Fruit fly (Drosophila melanogaster) whole organism, embryonic: ENCODE results near the gene Cchl.

Experiments used
- Adf1 ChIP-seq: fragments of 200-800 bp; sonication (Bioruptor generic); IDR thresholded peaks from 2 replicates; pipeline ENCODE4 v1.3.6; 2022; ENCODE audit warnings: missing biosample characterization, missing genetic modification characterization
- Awh ChIP-seq: fragments of 200-800 bp; sonication (Bioruptor generic); IDR thresholded peaks from 2 replicates; pipeline ENCODE4, ENCODE4 v1.3.6; 2022; ENCODE audit warnings: missing biosample characterization, missing genetic modification characterization
- BEAF-32 ChIP-seq: fragments of 200-800 bp; sonication (Bioruptor generic); optimal IDR thresholded peaks from 3 replicates; lab custom pipeline; 2017; ENCODE audit warnings: missing biosample characterization, missing genetic modification characterization, mild to moderate bottlenecking, moderate library complexity, missing genetic modification reagents
- Bdp1 ChIP-seq: fragments of 200-800 bp; sonication (Bioruptor generic); optimal IDR thresholded peaks from 3 replicates; lab custom pipeline; 2016; ENCODE audit warnings: missing biosample characterization, missing genetic modification characterization
- C15 ChIP-seq: fragments of 200-800 bp; sonication (Bioruptor generic); IDR thresholded peaks from 3 replicates; pipeline ENCODE4 v1.3.6; 2022; ENCODE audit warnings: missing biosample characterization, missing genetic modification characterization
- CG10979 ChIP-seq: fragments of 200-800 bp; sonication (Bioruptor generic); optimal IDR thresholded peaks from 2 replicates; lab custom pipeline; 2018; ENCODE audit warnings: missing biosample characterization, mild to moderate bottlenecking, missing genetic modification characterization, moderate library complexity
- CG11085 ChIP-seq: fragments of 200-800 bp; sonication (Bioruptor generic); IDR thresholded peaks from 2 replicates; pipeline ENCODE4 v1.3.6; 2022; ENCODE audit warnings: missing biosample characterization, missing genetic modification characterization
- CG12769 ChIP-seq: fragments of 200-800 bp; sonication (Bioruptor generic); optimal IDR thresholded peaks from 2 replicates; lab custom pipeline; 2019; ENCODE audit warnings: missing biosample characterization, mild to moderate bottlenecking, missing genetic modification characterization, moderate library complexity
- CG1832 ChIP-seq: fragments of 200-800 bp; sonication (Bioruptor generic); optimal IDR thresholded peaks from 2 replicates; lab custom pipeline; 2017; ENCODE audit warnings: missing biosample characterization, mild to moderate bottlenecking, missing genetic modification characterization, inconsistent platforms
- CG2129 ChIP-seq: fragments of 200-800 bp; sonication (Bioruptor generic); IDR thresholded peaks from 2 replicates; pipeline ENCODE4 v1.3.6; 2022; ENCODE audit warnings: missing biosample characterization, missing genetic modification characterization; ENCODE audit not compliant: partially characterized antibody
- CG2199 ChIP-seq: fragments of 200-800 bp; sonication (Bioruptor generic); IDR thresholded peaks from 3 replicates; pipeline ENCODE4 v1.3.6; 2022; ENCODE audit warnings: missing biosample characterization, missing genetic modification characterization
- CG31441 ChIP-seq: fragments of 200-800 bp; sonication (Bioruptor generic); IDR thresholded peaks from 2 replicates; pipeline ENCODE4 v1.3.6; 2022; ENCODE audit warnings: missing biosample characterization, missing genetic modification characterization
- CG3163 ChIP-seq: fragments of 200-800 bp; sonication (Bioruptor generic); optimal IDR thresholded peaks from 3 replicates; lab custom pipeline; 2016; ENCODE audit warnings: missing biosample characterization, missing genetic modification characterization
- CG32532 ChIP-seq: fragments of 200-800 bp; sonication (Bioruptor generic); IDR thresholded peaks from 2 replicates; pipeline ENCODE4 v1.3.6; 2022; ENCODE audit warnings: missing biosample characterization, missing genetic modification characterization
- CG34422 ChIP-seq: fragments of 200-800 bp; sonication (Bioruptor generic); IDR thresholded peaks from 3 replicates; pipeline ENCODE4 v1.3.6; 2022; ENCODE audit warnings: missing biosample characterization, missing genetic modification characterization
- CG4360 ChIP-seq: fragments of 200-800 bp; sonication (Bioruptor generic); IDR thresholded peaks from 2 replicates; pipeline ENCODE4 v1.3.6; 2022; ENCODE audit warnings: missing biosample characterization, missing genetic modification characterization
- CG8924 ChIP-seq: fragments of 200-800 bp; optimal IDR thresholded peaks from 3 replicates; lab custom pipeline; 2019; ENCODE audit warnings: missing biosample characterization, mild to moderate bottlenecking, missing genetic modification characterization, moderate library complexity
- CrebB ChIP-seq: fragments of 200-800 bp; sonication (Bioruptor generic); optimal IDR thresholded peaks from 3 replicates; lab custom pipeline; 2018; ENCODE audit warnings: missing biosample characterization, mild to moderate bottlenecking, missing genetic modification characterization
- D19B ChIP-seq: fragments of 200-800 bp; sonication (Bioruptor generic); optimal IDR thresholded peaks from 2 replicates; lab custom pipeline; 2017; ENCODE audit warnings: missing biosample characterization, mild to moderate bottlenecking, missing genetic modification characterization
- Deaf1 ChIP-seq: fragments of 200-800 bp; optimal IDR thresholded peaks from 3 replicates; lab custom pipeline; 2019; ENCODE audit warnings: missing biosample characterization, mild to moderate bottlenecking, missing genetic modification characterization, moderate library complexity
- HLH4C ChIP-seq: fragments of 200-800 bp; sonication (Bioruptor generic); IDR thresholded peaks from 3 replicates; pipeline ENCODE4 v1.3.6; 2022; ENCODE audit warnings: missing biosample characterization, missing genetic modification characterization; ENCODE audit not compliant: partially characterized antibody
- Hsf ChIP-seq: fragments of 200-800 bp; sonication (Bioruptor generic); optimal IDR thresholded peaks from 3 replicates; lab custom pipeline; 2016; ENCODE audit warnings: missing biosample characterization, missing genetic modification characterization
- Jarid2 ChIP-seq: fragments of 200-800 bp; sonication (Bioruptor generic); optimal IDR thresholded peaks from 3 replicates; lab custom pipeline; 2017; ENCODE audit warnings: mild to moderate bottlenecking, missing biosample characterization, missing genetic modification reagents, missing genetic modification characterization
- Kr ChIP-seq: fragments of 200-800 bp; sonication (Bioruptor generic); optimal IDR thresholded peaks from 2 replicates; lab custom pipeline; 2017; ENCODE audit warnings: missing biosample characterization, mild to moderate bottlenecking, missing genetic modification characterization
- Med ChIP-seq: fragments of 200-800 bp; sonication (Bioruptor generic); peaks from one replicate; lab custom pipeline; 2016; ENCODE audit warnings: missing biosample characterization, missing genetic modification characterization, mild to moderate bottlenecking, inconsistent platforms, moderate library complexity
- Myb ChIP-seq: fragments of 200-800 bp; sonication (Bioruptor generic); optimal IDR thresholded peaks from 2 replicates; lab custom pipeline; 2016; ENCODE audit warnings: missing biosample characterization, missing genetic modification characterization
- Spps ChIP-seq: fragments of 200-800 bp; sonication (Bioruptor generic); optimal IDR thresholded peaks from 2 replicates; lab custom pipeline; 2018; ENCODE audit warnings: missing biosample characterization, mild to moderate bottlenecking, missing genetic modification characterization
- Trl ChIP-seq, 3 experiments: fragments of >200 bp in 2 of 3; fragments of 200-800 bp in 1 of 3; sonication (Bioruptor generic) in 1 of 3; optimal IDR thresholded peaks; 2 replicates in 1 of 3; 3 replicates in 2 of 3; lab custom pipeline; 2016 to 2017; ENCODE audit warnings: missing biosample characterization in 1 of 3, missing genetic modification characterization in 1 of 3
- ab ChIP-seq: fragments of 200-800 bp; sonication (Bioruptor generic); optimal IDR thresholded peaks from 2 replicates; lab custom pipeline; 2016; ENCODE audit warnings: missing biosample characterization, missing genetic modification characterization
- bsh ChIP-seq, 2 experiments: fragments of 200-800 bp; sonication (Bioruptor generic); optimal IDR thresholded peaks; 2 replicates each; lab custom pipeline; 2017 to 2018; ENCODE audit warnings: mild to moderate bottlenecking in 2 of 2, missing biosample characterization in 2 of 2, missing genetic modification characterization in 2 of 2, moderate library complexity in 1 of 2
- cad ChIP-seq: fragments of >200 bp; optimal IDR thresholded peaks from 2 replicates; lab custom pipeline; 2017; ENCODE audit warnings: missing biosample characterization, missing genetic modification characterization
- cg ChIP-seq: fragments of 200-800 bp; sonication (Bioruptor generic); optimal IDR thresholded peaks from 3 replicates; lab custom pipeline; 2019; ENCODE audit warnings: missing biosample characterization, mild to moderate bottlenecking, missing genetic modification characterization, moderate library complexity
- ci ChIP-seq: fragments of 200-800 bp; sonication (Bioruptor generic); IDR thresholded peaks from 3 replicates; pipeline ENCODE4 v1.3.6; 2022; ENCODE audit warnings: missing biosample characterization, missing genetic modification characterization
- corto ChIP-seq: fragments of 200-800 bp; sonication (Bioruptor generic); optimal IDR thresholded peaks from 2 replicates; lab custom pipeline; 2016; ENCODE audit warnings: missing biosample characterization, mild to moderate bottlenecking, missing genetic modification characterization, moderate library complexity
- crc ChIP-seq: fragments of 200-800 bp; sonication (Bioruptor generic); optimal IDR thresholded peaks from 2 replicates; lab custom pipeline; 2016; ENCODE audit warnings: missing biosample characterization, missing genetic modification characterization
- her ChIP-seq: fragments of 200-800 bp; sonication (Bioruptor generic); optimal IDR thresholded peaks from 2 replicates; lab custom pipeline; 2016; ENCODE audit warnings: missing biosample characterization, missing genetic modification characterization
- lbe ChIP-seq: fragments of 200-800 bp; sonication (Bioruptor generic); optimal IDR thresholded peaks from 2 replicates; lab custom pipeline; 2016; ENCODE audit warnings: missing biosample characterization, mild to moderate bottlenecking, missing genetic modification characterization
- lilli ChIP-seq: fragments of 200-800 bp; sonication (Bioruptor generic); optimal IDR thresholded peaks from 3 replicates; lab custom pipeline; 2016; ENCODE audit warnings: missing biosample characterization, missing genetic modification characterization
- nmo ChIP-seq: fragments of 200-800 bp; sonication (Bioruptor generic); optimal IDR thresholded peaks from 2 replicates; lab custom pipeline; 2018; ENCODE audit warnings: missing biosample characterization, mild to moderate bottlenecking, missing genetic modification characterization, moderate library complexity
- pan ChIP-seq, 4 experiments: fragments of >200 bp in 3 of 4; fragments of 200-800 bp in 1 of 4; sonication (Bioruptor generic) in 1 of 4; optimal IDR thresholded peaks in 3 of 4; IDR thresholded peaks in 1 of 4; 2 replicates each; pipeline versions ENCODE4 v1.3.6 to Lab custom; 2017 to 2022; ENCODE audit warnings: missing biosample characterization in 2 of 4, missing genetic modification characterization in 2 of 4, mixed read lengths in 1 of 4
- pzg ChIP-seq: fragments of 200-800 bp; sonication (Bioruptor generic); optimal IDR thresholded peaks from 3 replicates; lab custom pipeline; 2018; ENCODE audit warnings: missing biosample characterization, mild to moderate bottlenecking, missing genetic modification characterization, moderate library complexity
- sd ChIP-seq: fragments of 200-800 bp; sonication (Bioruptor generic); optimal IDR thresholded peaks from 3 replicates; lab custom pipeline; 2018; ENCODE audit warnings: missing biosample characterization, mild to moderate bottlenecking, missing genetic modification characterization, moderate library complexity
- sens ChIP-seq: fragments of 200-800 bp; sonication (Bioruptor generic); peaks from one replicate; lab custom pipeline; 2016; ENCODE audit warnings: missing biosample characterization, missing genetic modification characterization
- vvl ChIP-seq: fragments of 200-800 bp; sonication (Bioruptor generic); IDR thresholded peaks from 2 replicates; pipeline ENCODE4 v1.3.6; 2022; ENCODE audit warnings: missing biosample characterization, missing genetic modification characterization
- yki ChIP-seq: fragments of >200 bp; optimal IDR thresholded peaks from 3 replicates; lab custom pipeline; 2018
- zen2 ChIP-seq: fragments of 200-800 bp; sonication (Bioruptor generic); IDR thresholded peaks from 3 replicates; pipeline ENCODE4 v1.3.6; 2022; ENCODE audit warnings: missing biosample characterization, missing genetic modification characterization; ENCODE audit not compliant: partially characterized antibody

Gene Cchl

dm6 chr3R:22042982-22043381, 15.7 kb upstream of the Cchl start (continued):
- TF ChIP-seq C15 (GFP tag; lab: Robert Waterston, UW) = no peak

- peak; percentile 95 for TF ChIP-seq sd (tag; lab: Kevin White, UChicago)
- peak; percentile 2 for TF ChIP-seq Deaf1 (tag; lab: Kevin White, UChicago)
- peak; percentile 24 for TF ChIP-seq CG3163
- peak; percentile 73 for TF ChIP-seq cg (GFP tag; lab: Kevin White, UChicago)
- no peak for TF ChIP-seq CG1832 (GFP tag; lab: Kevin White, UChicago)
- TF ChIP-seq Bdp1 (GFP tag; lab: Kevin White, UChicago) = no peak
- TF ChIP-seq lbe (GFP tag; lab: Kevin White, UChicago) = peak; percentile 27
- TF ChIP-seq yki (lab: Kevin White, UChicago) = peak; percentile 71
- 0 out of 2 replicates have a peak, but pooled peaks have one; percentile 6 for TF ChIP-seq CG31441 (GFP tag; lab: Robert Waterston, UW)
- TF ChIP-seq CG8924 (tag; lab: Kevin White, UChicago) = peak; percentile 12
- TF ChIP-seq Jarid2 = peak; percentile 77
- peak; percentile 44 for TF ChIP-seq cad (GFP tag; lab: Kevin White, UChicago)
- no peak for TF ChIP-seq CG2129
- no peak for TF ChIP-seq CG10979 (tag; lab: Kevin White, UChicago)
- TF ChIP-seq nmo = no peak
- peak; percentile 23; the same call in 1 of the 3 replicates for TF ChIP-seq zen2
- TF ChIP-seq sens (GFP tag; lab: Kevin White, UChicago) = peak; percentile 40
- peak; percentile 72 for TF ChIP-seq CG4360 (GFP tag; lab: Robert Waterston, UW)
- no peak for TF ChIP-seq Spps (tag; lab: Kevin White, UChicago)
- peak; percentile 78 to 92 for TF ChIP-seq Trl (optimal IDR thresholded peaks at IDR 0.05; lab: Kevin White, UChicago)
- TF ChIP-seq Trl (GFP tag; optimal IDR thresholded peaks at IDR 0.05; lab: Kevin White, UChicago) = no peak
- TF ChIP-seq bsh (GFP tag; optimal IDR thresholded peaks at IDR 0.05; lab: Kevin White, UChicago) = no peak
- no peak for TF ChIP-seq CG11085
- peak; percentile 31 for TF ChIP-seq corto
- peak; percentile 11; the same call in 1 of the 3 replicates for TF ChIP-seq CG2199 (GFP tag; lab: Robert Waterston, UW)
- peak; percentile 27; the same call in 1 of the 2 replicates for TF ChIP-seq vvl (GFP tag; lab: Robert Waterston, UW)
- TF ChIP-seq Med (GFP tag; lab: Kevin White, UChicago) = peak; percentile 20
- peak; percentile 1; the same call in 1 of the 3 replicates for TF ChIP-seq HLH4C (GFP tag; lab: Robert Waterston, UW)
Measured at dm6 chr3R:22042283-22042875, 15.1 kb upstream of the Cchl start.

DNA sequence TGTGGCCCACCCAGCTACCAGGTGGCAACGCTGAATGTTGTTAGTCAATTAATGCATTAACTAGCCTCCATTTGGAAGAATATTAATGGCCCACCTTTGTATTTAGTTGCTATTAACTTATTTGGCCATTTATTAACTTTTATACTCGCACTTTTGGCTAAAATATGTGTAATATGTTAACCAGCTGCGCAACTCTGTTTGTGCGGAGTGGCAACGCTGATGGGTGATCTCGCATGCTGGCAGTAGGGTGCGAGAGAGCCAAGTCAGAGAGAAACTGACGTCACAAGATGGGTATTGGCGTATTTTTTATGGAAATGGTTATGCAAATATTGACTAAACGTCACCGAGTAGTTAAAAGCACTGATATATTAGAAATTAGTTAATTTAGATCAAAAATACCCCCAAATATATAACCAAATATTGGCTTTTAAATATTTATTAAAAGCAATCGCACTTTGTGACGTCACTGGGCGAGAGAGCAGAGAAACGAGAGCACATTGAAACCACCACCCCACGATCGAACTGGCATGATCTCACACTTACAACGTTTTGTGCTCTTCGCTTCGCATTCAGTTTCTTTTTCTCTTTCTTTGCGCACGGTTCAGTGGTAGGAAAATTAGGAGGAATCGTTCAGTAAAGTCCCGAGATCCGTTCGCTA, 14.5 kb upstream of the Cchl start, which contains the start of gene how:
TSS of gene how (plus strand) at position 567 of the 658 bp plus-strand sequence.
- TF ChIP-seq pan (optimal IDR thresholded peaks at IDR 0.05; lab: Kevin White, UChicago) (no peak), pan (GFP tag; optimal IDR thresholded peaks at IDR 0.05 in 1 of 2, IDR thresholded peaks at IDR 0.05 in 1 of 2) (no peak), CrebB (tag; lab: Kevin White, UChicago) (no peak), CG3163 (peak; percentile 91), Myb (GFP tag; lab: Kevin White, UChicago) (peak; percentile 74), ci (GFP tag; lab: Robert Waterston, UW) (no peak), D19B (GFP tag; lab: Kevin White, UChicago) (no peak), lilli (GFP tag; lab: Kevin White, UChicago) (peak; percentile 45), Jarid2 (peak; percentile 93), CG34422 (GFP tag; lab: Robert Waterston, UW) (no peak), Adf1 (GFP tag; lab: Robert Waterston, UW) (no peak), HLH4C (GFP tag; lab: Robert Waterston, UW) (peak; percentile 19; the same call in 1 of the 3 replicates), CG32532 (GFP tag; lab: Robert Waterston, UW) (0 out of 2 replicates have a peak, but pooled peaks have one; percentile 5), ab (GFP tag; lab: Kevin White, UChicago) (no peak), BEAF-32 (peak; percentile 40), Kr (GFP tag; lab: Kevin White, UChicago) (no peak), crc (GFP tag; lab: Kevin White, UChicago) (no peak), Hsf (GFP tag; lab: Kevin White, UChicago) (peak; percentile 10), CG12769 (tag; lab: Kevin White, UChicago) (peak; percentile 25), pzg (GFP tag; lab: Kevin White, UChicago) (peak; percentile 69), Awh (GFP tag; lab: Robert Waterston, UW) (no peak), her (GFP tag; lab: Kevin White, UChicago) (no peak)
